Worm (Caenorhabditis elegans): ENCODE data around the gene rpl-36.

rpl-36 gene

ce11 chrIII:7179538-7180301 lies at the start of gene rpl-36, which contains the start of gene rps-14:
rpl-36 (plus strand) TSS chrIII:7180251.
rps-14 (minus strand) TSS chrIII:7179588.
- TF ChIP-seq zim-3 (tag; optimal IDR thresholded peaks at IDR 0.05) (no peak), let-526 (GFP tag; IDR thresholded peaks at IDR 0.05) (no peak), nhr-90 (tag; optimal IDR thresholded peaks at IDR 0.05) (no peak), lin-35 (GFP tag; optimal IDR thresholded peaks at IDR 0.05) (peak in 1 of 3 experiments; percentile 86), die-1 (tag; optimal IDR thresholded peaks at IDR 0.05) (no peak), cebp-2 (GFP tag; IDR thresholded peaks at IDR 0.05) (no peak), nhr-179 (tag; optimal IDR thresholded peaks at IDR 0.05) (no peak), sea-2 (GFP tag; IDR thresholded peaks at IDR 0.05) (no peak), F57A8.1 (GFP tag; optimal IDR thresholded peaks at IDR 0.05) (no peak), ceh-91 (GFP tag; IDR thresholded peaks at IDR 0.05) (peak; percentile 62; the same call in 1 of the 2 replicates), nfyb-1 (GFP tag; IDR thresholded peaks at IDR 0.05) (0 out of 2 replicates have a peak, but pooled peaks have one; percentile 47), attf-3 (GFP tag; conservative IDR thresholded peaks at IDR 0.05) (peak; percentile 72), rcor-1 (GFP tag; IDR thresholded peaks at IDR 0.05) (peak; percentile 34; the same call in 1 of the 2 replicates), chd-7 (tag; optimal IDR thresholded peaks at IDR 0.05) (no peak), T26A5.8 (tag; optimal IDR thresholded peaks at IDR 0.05) (no peak), ztf-18 (tag; optimal IDR thresholded peaks at IDR 0.05) (peak; percentile 1), atf-7 (tag; optimal IDR thresholded peaks at IDR 0.05) (no peak), B0261.1 (tag; optimal IDR thresholded peaks at IDR 0.05) (no peak), B0035.1 (tag; optimal IDR thresholded peaks at IDR 0.05) (no peak), C06A6.2 (GFP tag; conservative IDR thresholded peaks at IDR 0.05) (no peak), F37B4.10 (GFP tag; IDR thresholded peaks at IDR 0.05) (no peak), cebp-1 (GFP tag; IDR thresholded peaks at IDR 0.05) (no peak), cebp-1 (tag; optimal IDR thresholded peaks at IDR 0.05) (peak; percentile 77), him-1 (tag; optimal IDR thresholded peaks at IDR 0.05) (peak; percentile 17), ets-4 (GFP tag; optimal IDR thresholded peaks at IDR 0.05) (no peak), attf-5 (GFP tag; optimal IDR thresholded peaks at IDR 0.05) (peak; percentile 60), nhr-80 (tag; optimal IDR thresholded peaks at IDR 0.05) (no peak), tbx-9 (tag; optimal IDR thresholded peaks at IDR 0.05; ENCODE audit: borderline replicate concordance) (no peak), madf-8 (GFP tag; conservative IDR thresholded peaks at IDR 0.05) (0 out of 2 replicates have a peak, but pooled peaks have one; percentile 15), ztf-6 (GFP tag; IDR thresholded peaks at IDR 0.05) (no peak), bed-1 (GFP tag; IDR thresholded peaks at IDR 0.05) (no peak), repo-1 (tag; optimal IDR thresholded peaks at IDR 0.05) (no peak), ekl-4 (GFP tag; IDR thresholded peaks at IDR 0.05) (peak; percentile 36; the same call in 1 of the 2 replicates), xnd-1 (tag; optimal IDR thresholded peaks at IDR 0.05) (no peak), tlf-1 (GFP tag; optimal IDR thresholded peaks at IDR 0.05) (peak; percentile 82), akir-1 (GFP tag; optimal IDR thresholded peaks at IDR 0.05) (no peak), egl-18 (GFP tag; IDR thresholded peaks at IDR 0.05) (no peak), C17E4.6 (GFP tag; IDR thresholded peaks at IDR 0.05) (no peak), lin-54 (GFP tag; optimal IDR thresholded peaks at IDR 0.05) (peak; percentile 81), T07F8.4 (tag; optimal IDR thresholded peaks at IDR 0.05) (no peak), nhr-27 (tag; optimal IDR thresholded peaks at IDR 0.05) (no peak), lag-1 (GFP tag; IDR thresholded peaks at IDR 0.05) (no peak), ztf-3 (GFP tag; optimal IDR thresholded peaks at IDR 0.05) (no peak), B0019.2 (GFP tag; conservative IDR thresholded peaks at IDR 0.05) (no peak), ztf-22 (GFP tag; optimal IDR thresholded peaks at IDR 0.05) (no peak), ceh-58 (GFP tag; IDR thresholded peaks at IDR 0.05) (no peak), mcd-1 (GFP tag; IDR thresholded peaks at IDR 0.05) (peak; percentile 84), Y95B8A.8 (GFP tag; IDR thresholded peaks at IDR 0.05) (no peak), ztf-25 (GFP tag; IDR thresholded peaks at IDR 0.05) (no peak)
